Fruit fly (Drosophila melanogaster): ENCODE results near the gene CG14692.
A peak's percentile ranks its signal among the peaks of the same experiment; 100 is the strongest.

CG14692 gene

dm6 chr3R:10852232-10852774 lies 48.5 kb upstream of the CG14692 start, which contains the start of gene CG4565 (continued):
- TF ChIP-seq CG31388 (GFP tag; optimal IDR thresholded peaks at IDR 0.05), result no peak
- no peak for TF ChIP-seq MTF-1 (GFP tag; optimal IDR thresholded peaks at IDR 0.05; ENCODE audit: borderline replicate concordance)
- peak; percentile 71 for TF ChIP-seq CG10543 (GFP tag; optimal IDR thresholded peaks at IDR 0.05)
- peak; percentile 7 for TF ChIP-seq sug (tag; optimal IDR thresholded peaks at IDR 0.05)
- TF ChIP-seq CG3838 (GFP tag; optimal IDR thresholded peaks at IDR 0.05), result no peak
- TF ChIP-seq p53 (GFP tag; optimal IDR thresholded peaks at IDR 0.05), result no peak
- peak; percentile 47; the same call in 1 of the 3 replicates for TF ChIP-seq CG14860 (GFP tag; IDR thresholded peaks at IDR 0.05; ENCODE audit: partially characterized antibody)
- TF ChIP-seq Chrac-16 (GFP tag; optimal IDR thresholded peaks at IDR 0.05), result no peak
- TF ChIP-seq CG7556 (GFP tag; optimal IDR thresholded peaks at IDR 0.05), result no peak

- peak; percentile 5 for TF ChIP-seq CG13624 (GFP tag; optimal IDR thresholded peaks at IDR 0.05)
- no peak for TF ChIP-seq bcd (GFP tag; optimal IDR thresholded peaks at IDR 0.05)
- TF ChIP-seq CG3726 (GFP tag; IDR thresholded peaks at IDR 0.05), result no peak
- peak; percentile 77 for TF ChIP-seq Med (GFP tag)
- TF ChIP-seq tup (GFP tag; optimal IDR thresholded peaks at IDR 0.05), result no peak
- TF ChIP-seq pros (GFP tag; optimal IDR thresholded peaks at IDR 0.05), result no peak
- no peak for TF ChIP-seq sens-2 (GFP tag; IDR thresholded peaks at IDR 0.05)
- TF ChIP-seq CG8359 (GFP tag; optimal IDR thresholded peaks at IDR 0.05; ENCODE audit: borderline replicate concordance), result no peak
- TF ChIP-seq D (optimal IDR thresholded peaks at IDR 0.05), result no peak
- no peak for TF ChIP-seq D (GFP tag; optimal IDR thresholded peaks at IDR 0.05)
- no peak for TF ChIP-seq Blimp-1 (GFP tag; optimal IDR thresholded peaks at IDR 0.05)
- TF ChIP-seq dmrt99B (tag; optimal IDR thresholded peaks at IDR 0.05), result no peak
- TF ChIP-seq scrt (GFP tag; optimal IDR thresholded peaks at IDR 0.05), result no peak
- TF ChIP-seq danr (GFP tag; IDR thresholded peaks at IDR 0.05), result no peak
- no peak for TF ChIP-seq Deaf1 (tag; optimal IDR thresholded peaks at IDR 0.05)
- no peak for TF ChIP-seq C15 (GFP tag; IDR thresholded peaks at IDR 0.05)
- TF ChIP-seq NFAT (GFP tag; IDR thresholded peaks at IDR 0.05), result no peak
- TF ChIP-seq nerfin-1 (tag; optimal IDR thresholded peaks at IDR 0.05), result peak; percentile 65
- no peak for TF ChIP-seq CG8765 (GFP tag; IDR thresholded peaks at IDR 0.05)
- TF ChIP-seq CG16863 (GFP tag; optimal IDR thresholded peaks at IDR 0.05), result no peak
- TF ChIP-seq CG8478 (optimal IDR thresholded peaks at IDR 0.05), result no peak
- TF ChIP-seq sd (tag; optimal IDR thresholded peaks at IDR 0.05), result peak; percentile 46
- TF ChIP-seq CG13894 (tag; optimal IDR thresholded peaks at IDR 0.05), result peak; percentile 76
- no peak for TF ChIP-seq CG10959 (GFP tag; IDR thresholded peaks at IDR 0.05)
- TF ChIP-seq CG7963 (GFP tag; IDR thresholded peaks at IDR 0.05; ENCODE audit: partially characterized antibody), result no peak
- TF ChIP-seq CG7271 (tag; optimal IDR thresholded peaks at IDR 0.05), result no peak
- peak; percentile 67; the same call in 1 of the 3 replicates for TF ChIP-seq CG2199 (GFP tag; IDR thresholded peaks at IDR 0.05)
- TF ChIP-seq CG12104 (GFP tag; optimal IDR thresholded peaks at IDR 0.05), result no peak
- no peak for TF ChIP-seq gem (tag; optimal IDR thresholded peaks at IDR 0.05)
- TF ChIP-seq pfk (GFP tag; optimal IDR thresholded peaks at IDR 0.05), result no peak
- TF ChIP-seq otp (GFP tag; IDR thresholded peaks at IDR 0.05), result no peak
Observed at dm6 chr3R:10850636-10851035, 46.9 kb upstream of the CG14692 start.
